Worm (Caenorhabditis elegans): ENCODE data around the gene xrn-1.

xrn-1 gene

ce11 chrII:14036724-14037483 is 31.8 kb upstream of the xrn-1 start (continued):
- TF ChIP-seq lim-7 (GFP tag; IDR thresholded peaks at IDR 0.05), result no peak
- peak; percentile 32 for TF ChIP-seq fkh-10 (GFP tag; optimal IDR thresholded peaks at IDR 0.05)
- TF ChIP-seq daf-19 (GFP tag; conservative IDR thresholded peaks at IDR 0.05), result no peak
- no peak for TF ChIP-seq lin-29 (GFP tag; IDR thresholded peaks at IDR 0.05)
- no peak for TF ChIP-seq snpc-4 (tag; optimal IDR thresholded peaks at IDR 0.05)
- no peak for TF ChIP-seq ceh-28 (tag; optimal IDR thresholded peaks at IDR 0.05)
- TF ChIP-seq nhr-48 (tag; optimal IDR thresholded peaks at IDR 0.05), result no peak
- TF ChIP-seq ZK337.2 (GFP tag; IDR thresholded peaks at IDR 0.05), result no peak
- no peak for TF ChIP-seq fos-1 (tag; optimal IDR thresholded peaks at IDR 0.05)
- TF ChIP-seq pha-4 (GFP tag; IDR thresholded peaks at IDR 0.05), result no peak; the same call in 1 of the 2 replicates
- TF ChIP-seq pha-4 (tag; optimal IDR thresholded peaks at IDR 0.05), result no peak
- no peak for TF ChIP-seq R02D3.7 (tag; optimal IDR thresholded peaks at IDR 0.05)
- no peak for TF ChIP-seq tag-97 (GFP tag; IDR thresholded peaks at IDR 0.05)
- no peak for TF ChIP-seq nhr-11 (tag; optimal IDR thresholded peaks at IDR 0.05)
- TF ChIP-seq zfp-3 (GFP tag; conservative IDR thresholded peaks at IDR 0.05), result no peak
- TF ChIP-seq nhr-102 (tag; optimal IDR thresholded peaks at IDR 0.05), result no peak
- TF ChIP-seq nhr-6 (tag; optimal IDR thresholded peaks at IDR 0.05), result no peak
- TF ChIP-seq unc-130 (GFP tag; optimal IDR thresholded peaks at IDR 0.05), result no peak
- 0 out of 2 replicates have a peak, but pooled peaks have one; percentile 32 for TF ChIP-seq dmd-9 (GFP tag; IDR thresholded peaks at IDR 0.05)
- peak in 1 of 2 experiments; percentile 31 for TF ChIP-seq hif-1 (tag; optimal IDR thresholded peaks at IDR 0.05)
- no peak for TF ChIP-seq lin-13 (GFP tag; optimal IDR thresholded peaks at IDR 0.05)
- peak; percentile 83 for TF ChIP-seq hlh-30 (tag; optimal IDR thresholded peaks at IDR 0.05; ENCODE audit: insufficient read depth)

DNA sequence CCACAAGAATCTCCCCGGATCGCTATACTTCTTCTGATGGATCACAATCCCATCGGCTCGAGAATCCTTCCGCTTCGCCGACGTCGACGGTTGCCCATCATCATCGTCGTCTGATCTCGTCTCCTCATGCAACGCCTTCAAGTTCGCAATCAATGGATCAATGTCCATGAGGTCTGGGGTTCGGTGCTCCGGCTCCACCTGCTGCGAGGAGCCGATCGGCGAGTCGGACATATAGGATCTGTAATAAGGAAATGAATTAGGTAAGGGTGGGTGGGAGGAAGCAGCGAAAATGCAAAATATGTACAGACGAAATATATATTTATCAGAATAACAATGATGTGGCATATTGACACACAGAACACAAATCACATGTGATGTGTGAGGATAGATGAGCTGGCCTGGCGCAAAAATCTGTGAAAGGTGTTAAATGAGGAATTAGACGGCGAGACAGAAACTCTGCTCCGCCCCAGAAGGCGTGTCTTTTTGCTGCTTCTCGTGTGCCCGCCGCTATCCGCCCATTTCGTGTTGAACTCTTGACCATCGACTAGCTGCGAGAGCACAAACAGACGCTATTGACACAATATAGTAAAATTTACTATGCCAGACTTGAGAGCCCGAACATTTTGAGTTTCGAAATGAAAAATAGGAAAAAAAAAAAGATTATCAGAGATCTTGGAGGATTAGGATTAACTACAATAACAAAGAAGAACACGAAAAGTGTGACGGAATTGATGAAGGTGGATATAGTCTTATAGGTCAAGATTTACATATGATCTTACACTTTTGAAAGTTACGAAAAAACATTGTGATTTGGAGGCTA is 31.0 kb upstream of the xrn-1 start:
- TF ChIP-seq lsy-2 (tag; optimal IDR thresholded peaks at IDR 0.05) (peak in 1 of 2 experiments; percentile 25), snpc-1.2 (GFP tag; IDR thresholded peaks at IDR 0.05) (0 out of 2 replicates have a peak, but pooled peaks have one; percentile 9), spr-3 (GFP tag; optimal IDR thresholded peaks at IDR 0.05) (no peak), zfp-3 (GFP tag; conservative IDR thresholded peaks at IDR 0.05) (no peak), zip-2 (tag; optimal IDR thresholded peaks at IDR 0.05) (no peak), hif-1 (tag; optimal IDR thresholded peaks at IDR 0.05) (peak in 1 of 2 experiments; percentile 1), daf-12 (tag; optimal IDR thresholded peaks at IDR 0.05) (no peak), mxl-3 (GFP tag; optimal IDR thresholded peaks at IDR 0.05) (peak; percentile 36), F44E2.7 (GFP tag; IDR thresholded peaks at IDR 0.05) (no peak), nhr-42 (GFP tag; IDR thresholded peaks at IDR 0.05) (0 out of 2 replicates have a peak, but pooled peaks have one; percentile 31), unc-62 (GFP tag; optimal IDR thresholded peaks at IDR 0.05 in 1 of 2) (peak in 1 of 2 experiments; percentile 91), unc-62 (tag; optimal IDR thresholded peaks at IDR 0.05) (no peak), nhr-48 (tag; optimal IDR thresholded peaks at IDR 0.05) (no peak), ama-1 (optimal IDR thresholded peaks at IDR 0.05) (no peak), mxl-2 (GFP tag; conservative IDR thresholded peaks at IDR 0.05) (no peak), rbr-2 (tag; optimal IDR thresholded peaks at IDR 0.05) (peak; percentile 15), ZK546.5 (tag; optimal IDR thresholded peaks at IDR 0.05) (no peak), ceh-28 (tag; optimal IDR thresholded peaks at IDR 0.05) (no peak), daf-19 (GFP tag; conservative IDR thresholded peaks at IDR 0.05) (no peak), dpl-1 (GFP tag; optimal IDR thresholded peaks at IDR 0.05) (no peak), fos-1 (tag; optimal IDR thresholded peaks at IDR 0.05) (no peak), lin-38 (GFP tag; IDR thresholded peaks at IDR 0.05) (no peak), nhr-111 (GFP tag; optimal IDR thresholded peaks at IDR 0.05) (no peak), Y5F2A.4 (GFP tag; optimal IDR thresholded peaks at IDR 0.05) (peak; percentile 7), nhr-77 (tag; optimal IDR thresholded peaks at IDR 0.05) (no peak), lin-15B (tag; optimal IDR thresholded peaks at IDR 0.05) (no peak), hlh-11 (tag; optimal IDR thresholded peaks at IDR 0.05) (no peak), hlh-30 (tag; optimal IDR thresholded peaks at IDR 0.05; ENCODE audit: insufficient read depth) (peak; percentile 25), madf-5 (GFP tag; IDR thresholded peaks at IDR 0.05) (no peak), egl-27 (tag; optimal IDR thresholded peaks at IDR 0.05) (no peak), pha-4 (GFP tag; IDR thresholded peaks at IDR 0.05) (no peak; the same call in 1 of the 2 replicates), pha-4 (tag; optimal IDR thresholded peaks at IDR 0.05) (no peak), nhr-11 (tag; optimal IDR thresholded peaks at IDR 0.05) (no peak), madf-9 (GFP tag; conservative IDR thresholded peaks at IDR 0.05) (no peak), aha-1 (tag) (peak; percentile 95)

All from whole organism, L4 larva.